Fruit fly (Drosophila melanogaster) whole organism, embryonic: ENCODE measurements around the gene Vps2.

Source experiments
- Aef1 ChIP-seq: fragments of 200-800 bp; sonication (Bioruptor generic); IDR thresholded peaks from 3 replicates; pipeline ENCODE4 v1.3.6; 2022; ENCODE audit warnings: missing biosample characterization, missing genetic modification characterization
- Blimp-1 ChIP-seq: fragments of 200-800 bp; sonication (Bioruptor generic); optimal IDR thresholded peaks from 3 replicates; lab custom pipeline; 2018; ENCODE audit warnings: missing biosample characterization, missing genetic modification characterization, mild to moderate bottlenecking, moderate library complexity, missing genetic modification reagents
- CG10543 ChIP-seq: fragments of 200-800 bp; sonication (Bioruptor generic); optimal IDR thresholded peaks from 3 replicates; lab custom pipeline; 2017; ENCODE audit warnings: missing biosample characterization, mild to moderate bottlenecking, missing genetic modification characterization, moderate library complexity
- CG11093 ChIP-seq: fragments of 200-800 bp; sonication (Bioruptor generic); IDR thresholded peaks from 3 replicates; pipeline ENCODE4 v1.3.6; 2022; ENCODE audit warnings: missing biosample characterization, missing genetic modification characterization
- CG11398 ChIP-seq: fragments of 200-800 bp; sonication (Bioruptor generic); optimal IDR thresholded peaks from 2 replicates; lab custom pipeline; 2016; ENCODE audit warnings: missing biosample characterization, missing genetic modification characterization
- CG11560 ChIP-seq: fragments of 200-800 bp; sonication (Bioruptor generic); IDR thresholded peaks from 3 replicates; pipeline ENCODE4 v1.3.6; 2022; ENCODE audit warnings: missing biosample characterization, missing genetic modification characterization
- CG11723 ChIP-seq: fragments of 200-800 bp; sonication (Bioruptor generic); optimal IDR thresholded peaks from 2 replicates; lab custom pipeline; 2017; ENCODE audit warnings: missing biosample characterization, mild to moderate bottlenecking, missing genetic modification characterization
- CG14014 ChIP-seq: fragments of 200-800 bp; sonication (Bioruptor generic); IDR thresholded peaks from 2 replicates; pipeline ENCODE4 v1.3.6; 2022; ENCODE audit warnings: missing biosample characterization, missing genetic modification characterization
- CG14860 ChIP-seq: fragments of 200-800 bp; sonication (Bioruptor generic); IDR thresholded peaks from 3 replicates; pipeline ENCODE4 v1.3.6; 2022; ENCODE audit warnings: missing biosample characterization, missing genetic modification characterization; ENCODE audit not compliant: partially characterized antibody
- CG1529 ChIP-seq: fragments of 200-800 bp; sonication (Bioruptor generic); optimal IDR thresholded peaks from 3 replicates; lab custom pipeline; 2018; ENCODE audit warnings: missing biosample characterization, missing genetic modification characterization
- CG15696 ChIP-seq: fragments of 200-800 bp; sonication (Bioruptor generic); optimal IDR thresholded peaks from 2 replicates; lab custom pipeline; 2019; ENCODE audit warnings: missing biosample characterization, mild to moderate bottlenecking, missing genetic modification characterization, moderate library complexity
- CG16813 ChIP-seq: fragments of 200-800 bp; sonication (Bioruptor generic); IDR thresholded peaks from 3 replicates; pipeline ENCODE4 v1.3.6; 2022; ENCODE audit warnings: missing biosample characterization, missing genetic modification characterization; ENCODE audit not compliant: partially characterized antibody
- CG18764 ChIP-seq: fragments of 200-800 bp; sonication (Bioruptor generic); optimal IDR thresholded peaks from 3 replicates; lab custom pipeline; 2016; ENCODE audit warnings: missing biosample characterization, missing genetic modification characterization
- CG2875 ChIP-seq: fragments of 200-800 bp; sonication (Bioruptor generic); optimal IDR thresholded peaks from 2 replicates; lab custom pipeline; 2017; ENCODE audit warnings: missing biosample characterization, mild to moderate bottlenecking, missing genetic modification characterization, missing genetic modification reagents
- CG2889 ChIP-seq: fragments of 200-800 bp; sonication (Bioruptor generic); IDR thresholded peaks from 3 replicates; pipeline ENCODE4 v1.3.6; 2022; ENCODE audit warnings: missing biosample characterization, missing genetic modification characterization
- CG33557 ChIP-seq: fragments of 200-800 bp; sonication (Bioruptor generic); optimal IDR thresholded peaks from 2 replicates; lab custom pipeline; 2019; ENCODE audit warnings: missing biosample characterization, mild to moderate bottlenecking, missing genetic modification characterization, moderate library complexity
- CG43689 ChIP-seq: fragments of 200-800 bp; sonication (Bioruptor generic); IDR thresholded peaks from 2 replicates; pipeline ENCODE4 v1.3.6; 2022; ENCODE audit warnings: missing biosample characterization, missing genetic modification characterization
- CG6654 ChIP-seq: fragments of 200-800 bp; sonication (Bioruptor generic); optimal IDR thresholded peaks from 2 replicates; lab custom pipeline; 2017; ENCODE audit warnings: missing biosample characterization, mild to moderate bottlenecking, missing genetic modification characterization
- CG6683 ChIP-seq: fragments of 200-800 bp; sonication (Bioruptor generic); optimal IDR thresholded peaks from 2 replicates; lab custom pipeline; 2017; ENCODE audit warnings: missing biosample characterization, mild to moderate bottlenecking, missing genetic modification characterization, missing genetic modification reagents
- CG6813 ChIP-seq: fragments of 200-800 bp; sonication (Bioruptor generic); optimal IDR thresholded peaks from 2 replicates; lab custom pipeline; 2017; ENCODE audit warnings: missing biosample characterization, missing genetic modification characterization, mild to moderate bottlenecking, moderate library complexity, missing genetic modification reagents
- CG8089 ChIP-seq: fragments of 200-800 bp; sonication (Bioruptor generic); optimal IDR thresholded peaks from 3 replicates; lab custom pipeline; 2016; ENCODE audit warnings: missing biosample characterization, missing genetic modification characterization
- CG8290 ChIP-seq, 3 experiments: fragments of 200-800 bp; sonication (Bioruptor generic); optimal IDR thresholded peaks; 2 replicates each; lab custom pipeline; 2016 to 2019; ENCODE audit warnings: missing biosample characterization in 3 of 3, missing genetic modification characterization in 3 of 3, mild to moderate bottlenecking in 2 of 3, moderate library complexity in 1 of 3
- E2f2 ChIP-seq: fragments of 200-800 bp; sonication (Bioruptor generic); IDR thresholded peaks from 2 replicates; pipeline ENCODE4 v1.3.6; 2022; ENCODE audit warnings: missing biosample characterization, missing genetic modification characterization
- Elba2 ChIP-seq: fragments of 200-800 bp; sonication (Bioruptor generic); optimal IDR thresholded peaks from 3 replicates; lab custom pipeline; 2016; ENCODE audit warnings: missing biosample characterization, missing genetic modification characterization
- HLHmδ ChIP-seq: fragments of 200-800 bp; sonication (Bioruptor generic); optimal IDR thresholded peaks from 2 replicates; lab custom pipeline; 2018; ENCODE audit warnings: missing biosample characterization, mild to moderate bottlenecking, missing genetic modification characterization, moderate library complexity
- Hmr ChIP-seq: fragments of 200-800 bp; sonication (Bioruptor generic); optimal IDR thresholded peaks from 3 replicates; lab custom pipeline; 2017; ENCODE audit warnings: mild to moderate bottlenecking, missing biosample characterization, missing genetic modification reagents, missing genetic modification characterization
- MESR4 ChIP-seq: fragments of 200-800 bp; sonication (Bioruptor generic); optimal IDR thresholded peaks from 2 replicates; lab custom pipeline; 2018; ENCODE audit warnings: missing biosample characterization, mild to moderate bottlenecking, missing genetic modification characterization, moderate library complexity
- Mad ChIP-seq: fragments of 200-800 bp; sonication (Bioruptor generic); optimal IDR thresholded peaks from 2 replicates; lab custom pipeline; 2016; ENCODE audit warnings: missing biosample characterization, missing genetic modification characterization
- Sry-δ ChIP-seq: fragments of 200-800 bp; sonication (Bioruptor generic); optimal IDR thresholded peaks from 2 replicates; lab custom pipeline; 2016; ENCODE audit warnings: missing biosample characterization, missing genetic modification characterization
- Ssrp ChIP-seq: fragments of 200-800 bp; sonication (Bioruptor generic); optimal IDR thresholded peaks from 2 replicates; lab custom pipeline; 2018; ENCODE audit warnings: missing biosample characterization, mild to moderate bottlenecking, missing genetic modification characterization, moderate library complexity
- Taf1 ChIP-seq: fragments of 200-800 bp; sonication (Bioruptor generic); IDR thresholded peaks from 2 replicates; pipeline ENCODE4 v1.3.6; 2022; ENCODE audit warnings: missing biosample characterization, missing genetic modification characterization
- cad ChIP-seq: fragments of >200 bp; optimal IDR thresholded peaks from 2 replicates; lab custom pipeline; 2017; ENCODE audit warnings: missing biosample characterization, missing genetic modification characterization
- cato ChIP-seq: fragments of 200-800 bp; sonication (Bioruptor generic); optimal IDR thresholded peaks from 2 replicates; lab custom pipeline; 2016; ENCODE audit warnings: missing biosample characterization, missing genetic modification characterization, borderline replicate concordance
- chif ChIP-seq, 2 experiments: fragments of 200-800 bp; sonication (Bioruptor generic); optimal IDR thresholded peaks; 3 replicates each; lab custom pipeline; 2016; ENCODE audit warnings: missing biosample characterization in 2 of 2, missing genetic modification characterization in 2 of 2
- crol ChIP-seq: fragments of 200-800 bp; sonication (Bioruptor generic); IDR thresholded peaks from 2 replicates; pipeline ENCODE4 v1.3.6; 2022; ENCODE audit warnings: missing biosample characterization, missing genetic modification characterization
- danr ChIP-seq: fragments of 200-800 bp; sonication (Bioruptor generic); IDR thresholded peaks from 2 replicates; pipeline ENCODE4 v1.3.6; 2022; ENCODE audit warnings: missing biosample characterization, missing genetic modification characterization
- disco-r ChIP-seq: fragments of 200-800 bp; sonication (Bioruptor generic); optimal IDR thresholded peaks from 2 replicates; lab custom pipeline; 2016; ENCODE audit warnings: missing biosample characterization, missing genetic modification characterization
- dmrt11E ChIP-seq: fragments of 200-800 bp; sonication (Bioruptor generic); optimal IDR thresholded peaks from 3 replicates; lab custom pipeline; 2018; ENCODE audit warnings: missing biosample characterization, mild to moderate bottlenecking, missing genetic modification characterization, moderate library complexity
- gsb-n ChIP-seq: fragments of 200-800 bp; sonication (Bioruptor generic); optimal IDR thresholded peaks from 3 replicates; lab custom pipeline; 2018; ENCODE audit warnings: missing biosample characterization, mild to moderate bottlenecking, missing genetic modification characterization
- hb ChIP-seq: fragments of 200-800 bp; sonication (Bioruptor generic); IDR thresholded peaks from 3 replicates; pipeline ENCODE4 v1.3.6; 2022; ENCODE audit warnings: missing biosample characterization, missing genetic modification characterization; ENCODE audit not compliant: partially characterized antibody
- hbn ChIP-seq: fragments of 200-800 bp; sonication (Bioruptor generic); IDR thresholded peaks from 2 replicates; pipeline ENCODE4 v1.3.6; 2022; ENCODE audit warnings: missing biosample characterization, missing genetic modification characterization; ENCODE audit not compliant: partially characterized antibody
- kay ChIP-seq: fragments of 200-800 bp; sonication (Bioruptor generic); optimal IDR thresholded peaks from 2 replicates; lab custom pipeline; 2016; ENCODE audit warnings: missing biosample characterization, missing genetic modification characterization
- ken ChIP-seq: fragments of 200-800 bp; sonication (Bioruptor generic); IDR thresholded peaks from 3 replicates; pipeline ENCODE4 v1.3.6; 2022; ENCODE audit warnings: missing biosample characterization, missing genetic modification characterization
- maf-S ChIP-seq: fragments of 200-800 bp; sonication (Bioruptor generic); optimal IDR thresholded peaks from 2 replicates; lab custom pipeline; 2016; ENCODE audit warnings: missing biosample characterization, missing genetic modification characterization
- mam ChIP-seq: fragments of 200-800 bp; sonication (Bioruptor generic); optimal IDR thresholded peaks from 3 replicates; lab custom pipeline; 2016; ENCODE audit warnings: missing biosample characterization, missing genetic modification characterization
- nom ChIP-seq: fragments of 200-800 bp; sonication (Bioruptor generic); optimal IDR thresholded peaks from 2 replicates; lab custom pipeline; 2017; ENCODE audit warnings: missing biosample characterization, missing genetic modification characterization, mild to moderate bottlenecking, moderate library complexity, missing genetic modification reagents
- sim ChIP-seq: fragments of 200-800 bp; sonication (Bioruptor generic); IDR thresholded peaks from 2 replicates; pipeline ENCODE4 v1.3.6; 2022; ENCODE audit warnings: missing biosample characterization, missing genetic modification characterization
- stwl ChIP-seq: fragments of 200-800 bp; sonication (Bioruptor generic); optimal IDR thresholded peaks from 3 replicates; lab custom pipeline; 2018; ENCODE audit warnings: missing biosample characterization, mild to moderate bottlenecking, missing genetic modification characterization, moderate library complexity
- tin ChIP-seq: fragments of 200-800 bp; sonication (Bioruptor generic); optimal IDR thresholded peaks from 3 replicates; lab custom pipeline; 2016; ENCODE audit warnings: missing biosample characterization, missing genetic modification characterization
- vvl ChIP-seq: fragments of 200-800 bp; sonication (Bioruptor generic); IDR thresholded peaks from 2 replicates; pipeline ENCODE4 v1.3.6; 2022; ENCODE audit warnings: missing biosample characterization, missing genetic modification characterization
- zen ChIP-seq: fragments of 200-800 bp; sonication (Bioruptor generic); optimal IDR thresholded peaks from 3 replicates; lab custom pipeline; 2018; ENCODE audit warnings: missing biosample characterization, mild to moderate bottlenecking, missing genetic modification characterization, moderate library complexity

Gene Vps2

dm6 chr3R:26010628-26011027, 42.0 kb upstream of the Vps2 start (continued):
- no peak for TF ChIP-seq tin (GFP tag; lab: Kevin White, UChicago)
- TF ChIP-seq CG2875 (GFP tag; lab: Kevin White, UChicago) = no peak
- no peak for TF ChIP-seq CG8089
- TF ChIP-seq Sry-δ = no peak
- no peak for TF ChIP-seq CG6683
- TF ChIP-seq gsb-n = peak; percentile 42
- no peak for TF ChIP-seq CG43689 (GFP tag; lab: Robert Waterston, UW)
- no peak for TF ChIP-seq Taf1 (GFP tag; lab: Robert Waterston, UW)
- TF ChIP-seq CG6813 = peak; percentile 10
- TF ChIP-seq CG14014 (GFP tag; lab: Robert Waterston, UW) = no peak
- no peak for TF ChIP-seq CG6654 (GFP tag; lab: Kevin White, UChicago)
- no peak for TF ChIP-seq maf-S (GFP tag; lab: Kevin White, UChicago)
- peak; percentile 18 for TF ChIP-seq nom
- TF ChIP-seq Mad = no peak
- TF ChIP-seq hbn (GFP tag; lab: Robert Waterston, UW) = no peak
- no peak for TF ChIP-seq Ssrp (tag; lab: Kevin White, UChicago)
- 0 out of 3 replicates have a peak, but pooled peaks have one; percentile 33 for TF ChIP-seq ken (GFP tag; lab: Robert Waterston, UW)
- no peak for TF ChIP-seq CG11093 (GFP tag; lab: Robert Waterston, UW)
- TF ChIP-seq dmrt11E (tag; lab: Kevin White, UChicago) = peak; percentile 17
- no peak for TF ChIP-seq Blimp-1 (GFP tag; lab: Kevin White, UChicago)
- TF ChIP-seq CG11560 (tag; lab: Robert Waterston, UW) = no peak
- TF ChIP-seq HLHmδ (GFP tag; lab: Kevin White, UChicago) = peak; percentile 99
- no peak for TF ChIP-seq CG14860
- TF ChIP-seq CG15696 (tag; lab: Kevin White, UChicago) = no peak
- TF ChIP-seq crol (GFP tag; lab: Robert Waterston, UW) = peak; percentile 72
- TF ChIP-seq vvl = peak; percentile 19; the same call in 1 of the 2 replicates
- TF ChIP-seq CG10543 = no peak
- TF ChIP-seq Elba2 (GFP tag; lab: Kevin White, UChicago) = no peak
- no peak for TF ChIP-seq CG2889 (GFP tag; lab: Robert Waterston, UW)
- TF ChIP-seq CG33557 (GFP tag; lab: Kevin White, UChicago) = peak; percentile 24
- no peak for TF ChIP-seq kay (GFP tag; lab: Kevin White, UChicago)
- no peak for TF ChIP-seq mam (GFP tag; lab: Kevin White, UChicago)
- no peak for TF ChIP-seq CG11398 (GFP tag; lab: Kevin White, UChicago)
- no peak for TF ChIP-seq hb (GFP tag; lab: Robert Waterston, UW)
- no peak for TF ChIP-seq CG1529
- no peak for TF ChIP-seq disco-r (GFP tag; lab: Kevin White, UChicago)
- no peak for TF ChIP-seq stwl (tag; lab: Kevin White, UChicago)
- TF ChIP-seq CG8290 (GFP tag; optimal IDR thresholded peaks at IDR 0.05; lab: Kevin White, UChicago) = peak; percentile 4
- no peak for TF ChIP-seq CG8290 (tag; optimal IDR thresholded peaks at IDR 0.05; lab: Kevin White, UChicago)
- TF ChIP-seq MESR4 (GFP tag; lab: Kevin White, UChicago) = no peak
- TF ChIP-seq chif (GFP tag; optimal IDR thresholded peaks at IDR 0.05; lab: Kevin White, UChicago) = no peak
- TF ChIP-seq Hmr (GFP tag; lab: Kevin White, UChicago) = no peak
- TF ChIP-seq CG11723 = no peak
- TF ChIP-seq zen (tag; lab: Kevin White, UChicago) = peak; percentile 37
- TF ChIP-seq E2f2 (GFP tag; lab: Robert Waterston, UW) = no peak
- no peak for TF ChIP-seq CG16813
- no peak for TF ChIP-seq Aef1
- TF ChIP-seq sim (GFP tag; lab: Robert Waterston, UW) = no peak
- no peak for TF ChIP-seq danr (GFP tag; lab: Robert Waterston, UW)
- no peak for TF ChIP-seq cato
- TF ChIP-seq CG18764 (GFP tag; lab: Kevin White, UChicago) = no peak
- TF ChIP-seq cad = peak; percentile 37
